Worm (Caenorhabditis elegans) whole organism, L3 larva: ENCODE results near the gene unc-53.

Experiments used
- R02D3.7 ChIP-seq: fragments of 150-350 bp; optimal IDR thresholded peaks from 2 replicates; lab custom pipeline; 2014; ENCODE audit warnings: missing biosample characterization, missing genetic modification characterization
- ZK546.5 ChIP-seq: sonication (generic microtip); optimal IDR thresholded peaks from 2 replicates; lab custom pipeline; 2017; ENCODE audit warnings: missing biosample characterization, missing genetic modification characterization
- aly-2 ChIP-seq: fragments of 150-350 bp; optimal IDR thresholded peaks from 2 replicates; lab custom pipeline; 2014; ENCODE audit warnings: missing biosample characterization, missing genetic modification characterization
- ama-1 ChIP-seq: fragments of 150-350 bp; optimal IDR thresholded peaks from 2 replicates; lab custom pipeline; 2018
- ceh-16 ChIP-seq: sonication (generic microtip); optimal IDR thresholded peaks from 2 replicates; lab custom pipeline; 2017; ENCODE audit warnings: missing biosample characterization, missing genetic modification characterization
- ceh-28 ChIP-seq: fragments of 150-350 bp; optimal IDR thresholded peaks from 2 replicates; lab custom pipeline; 2014; ENCODE audit warnings: missing biosample characterization, missing genetic modification reagents, missing genetic modification characterization
- ceh-82 ChIP-seq: fragments of 150-350 bp; optimal IDR thresholded peaks from 2 replicates; lab custom pipeline; 2014; ENCODE audit warnings: missing biosample characterization, missing genetic modification characterization
- ceh-9 ChIP-seq: sonication (generic microtip); optimal IDR thresholded peaks from 2 replicates; lab custom pipeline; 2018; ENCODE audit warnings: missing biosample characterization, missing genetic modification characterization
- egl-27 ChIP-seq: sonication (generic microtip); optimal IDR thresholded peaks from 4 replicates; lab custom pipeline; 2017; ENCODE audit warnings: missing biosample characterization, missing genetic modification reagents, missing genetic modification characterization
- egl-5 ChIP-seq: fragments of 150-350 bp; optimal IDR thresholded peaks from 2 replicates; lab custom pipeline; 2017; ENCODE audit warnings: missing biosample characterization, missing genetic modification reagents, missing genetic modification characterization, inconsistent platforms
- elt-1 ChIP-seq: fragments of 150-350 bp; optimal IDR thresholded peaks from 2 replicates; lab custom pipeline; 2014; ENCODE audit warnings: missing biosample characterization, missing genetic modification characterization
- elt-2 ChIP-seq: sonication (generic microtip); optimal IDR thresholded peaks from 2 replicates; lab custom pipeline; 2016; ENCODE audit warnings: missing genetic modification reagents, mild to moderate bottlenecking, missing genetic modification characterization, missing compliant biosample characterization
- eor-1 ChIP-seq, 2 experiments: fragments of 150-350 bp; optimal IDR thresholded peaks; 2 replicates each; lab custom pipeline; 2014 to 2018; ENCODE audit warnings: missing biosample characterization in 2 of 2, missing genetic modification characterization in 2 of 2
- fkh-2 ChIP-seq: fragments of 150-350 bp; optimal IDR thresholded peaks from 2 replicates; lab custom pipeline; 2014; ENCODE audit warnings: missing biosample characterization, missing genetic modification reagents, missing genetic modification characterization
- hmg-11 ChIP-seq: sonication (generic microtip); optimal IDR thresholded peaks from 2 replicates; lab custom pipeline; 2016; ENCODE audit warnings: missing genetic modification characterization, missing compliant biosample characterization
- jun-1 ChIP-seq: fragments of 150-350 bp; optimal IDR thresholded peaks from 2 replicates; lab custom pipeline; 2014; ENCODE audit warnings: missing biosample characterization, missing genetic modification reagents, missing genetic modification characterization
- lin-15B ChIP-seq: fragments of 150-350 bp; optimal IDR thresholded peaks from 2 replicates; lab custom pipeline; 2014; ENCODE audit warnings: missing biosample characterization, missing genetic modification characterization
- lin-39 ChIP-seq: fragments of 150-350 bp; optimal IDR thresholded peaks from 2 replicates; lab custom pipeline; 2018; ENCODE audit warnings: missing biosample characterization, missing genetic modification reagents, missing genetic modification characterization
- mdl-1 ChIP-seq: fragments of 150-350 bp; optimal IDR thresholded peaks from 2 replicates; lab custom pipeline; 2014; ENCODE audit warnings: missing biosample characterization, missing genetic modification characterization
- nfya-1 ChIP-seq: sonication (generic microtip); optimal IDR thresholded peaks from 2 replicates; lab custom pipeline; 2017; ENCODE audit warnings: missing genetic modification characterization, mild to moderate bottlenecking, missing compliant biosample characterization, antibody characterized with exemption, moderate library complexity; ENCODE audit not compliant: insufficient read depth
- nhr-12 ChIP-seq: fragments of 150-350 bp; optimal IDR thresholded peaks from 2 replicates; lab custom pipeline; 2014; ENCODE audit warnings: missing biosample characterization, missing genetic modification characterization
- nhr-23 ChIP-seq: fragments of 150-350 bp; optimal IDR thresholded peaks from 2 replicates; lab custom pipeline; 2014; ENCODE audit warnings: missing biosample characterization, missing genetic modification reagents, missing genetic modification characterization
- nhr-237 ChIP-seq: fragments of 150-350 bp; optimal IDR thresholded peaks from 2 replicates; lab custom pipeline; 2014; ENCODE audit warnings: missing biosample characterization, missing genetic modification characterization
- nhr-25 ChIP-seq: sonication (generic microtip); optimal IDR thresholded peaks from 2 replicates; lab custom pipeline; 2017; ENCODE audit warnings: missing biosample characterization, missing genetic modification characterization
- nhr-28 ChIP-seq: fragments of 150-350 bp; optimal IDR thresholded peaks from 2 replicates; lab custom pipeline; 2014; ENCODE audit warnings: missing biosample characterization, missing genetic modification characterization
- nhr-67 ChIP-seq: fragments of 150-350 bp; optimal IDR thresholded peaks from 2 replicates; lab custom pipeline; 2014; ENCODE audit warnings: missing biosample characterization, missing genetic modification characterization
- nhr-76 ChIP-seq: fragments of 150-350 bp; sonication (generic microtip); optimal IDR thresholded peaks from 5 replicates; lab custom pipeline; 2014; ENCODE audit warnings: missing biosample characterization, missing genetic modification characterization
- nhr-77 ChIP-seq: fragments of 150-350 bp; optimal IDR thresholded peaks from 2 replicates; lab custom pipeline; 2014; ENCODE audit warnings: missing biosample characterization, missing genetic modification characterization
- pha-4 ChIP-seq: fragments of 150-350 bp; optimal IDR thresholded peaks from 2 replicates; lab custom pipeline; 2014; ENCODE audit warnings: missing biosample characterization, missing genetic modification reagents, missing genetic modification characterization
- pqm-1 ChIP-seq: fragments of 150-350 bp; optimal IDR thresholded peaks from 2 replicates; lab custom pipeline; 2017; ENCODE audit warnings: missing biosample characterization, missing genetic modification characterization, inconsistent platforms
- snpc-4 ChIP-seq: fragments of 150-350 bp; optimal IDR thresholded peaks from 2 replicates; lab custom pipeline; 2014; ENCODE audit warnings: missing biosample characterization, missing genetic modification characterization
- tbx-2 ChIP-seq: sonication (generic microtip); optimal IDR thresholded peaks from 2 replicates; lab custom pipeline; 2016; ENCODE audit warnings: mild to moderate bottlenecking, missing genetic modification characterization, missing compliant biosample characterization
- unc-39 ChIP-seq: sonication (generic microtip); optimal IDR thresholded peaks from 4 replicates; lab custom pipeline; 2017; ENCODE audit warnings: missing biosample characterization, missing genetic modification characterization
- unc-62 ChIP-seq: fragments of 150-350 bp; sonication (generic microtip); optimal IDR thresholded peaks from 4 replicates; lab custom pipeline; 2014; ENCODE audit warnings: missing biosample characterization, missing genetic modification reagents, missing genetic modification characterization
- zag-1 ChIP-seq: fragments of 150-350 bp; optimal IDR thresholded peaks from 2 replicates; lab custom pipeline; 2014; ENCODE audit warnings: missing biosample characterization, missing genetic modification characterization
- ztf-4 ChIP-seq: fragments of 150-350 bp; optimal IDR thresholded peaks from 2 replicates; lab custom pipeline; 2014; ENCODE audit warnings: missing biosample characterization, missing genetic modification characterization

unc-53 gene

DNA sequence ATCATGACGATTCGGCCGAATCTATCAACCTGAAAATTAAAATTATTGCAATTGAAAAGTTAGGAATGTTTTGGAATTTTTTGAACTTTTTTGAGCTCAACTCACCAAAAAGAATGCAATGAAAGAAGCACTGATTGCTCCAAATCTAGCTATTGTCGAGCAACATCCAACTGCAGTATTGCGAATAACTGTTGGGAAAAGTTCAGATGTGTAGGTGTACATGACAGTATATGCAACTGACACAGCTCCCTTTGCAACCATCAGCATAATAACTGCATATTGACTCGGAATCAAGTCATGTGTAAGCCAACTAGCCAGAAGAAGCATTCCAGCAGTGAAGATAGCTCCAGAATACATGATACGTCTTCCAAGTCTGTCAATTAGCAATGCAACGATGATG lies 36.7 kb downstream of the unc-53 start:
- no peak for TF ChIP-seq nhr-25 (tag; lab: Kevin White, UChicago)
- no peak for TF ChIP-seq ceh-82 (tag; lab: Kevin White, UChicago)
- no peak for TF ChIP-seq ztf-4
- no peak for TF ChIP-seq nhr-28
- TF ChIP-seq jun-1 (tag; lab: Kevin White, UChicago): no peak
- no peak for TF ChIP-seq nhr-67 (tag; lab: Kevin White, UChicago)
- TF ChIP-seq ama-1 (lab: Kevin White, UChicago): no peak
- no peak for TF ChIP-seq nhr-77 (tag; lab: Kevin White, UChicago)
- no peak for TF ChIP-seq pha-4 (tag; lab: Kevin White, UChicago)
- TF ChIP-seq ceh-16 (tag; lab: Kevin White, UChicago): no peak
- no peak for TF ChIP-seq nhr-76 (tag; lab: Kevin White, UChicago)
- TF ChIP-seq egl-5 (tag; lab: Kevin White, UChicago): no peak
- no peak for TF ChIP-seq nhr-12 (tag; lab: Kevin White, UChicago)

DNA sequence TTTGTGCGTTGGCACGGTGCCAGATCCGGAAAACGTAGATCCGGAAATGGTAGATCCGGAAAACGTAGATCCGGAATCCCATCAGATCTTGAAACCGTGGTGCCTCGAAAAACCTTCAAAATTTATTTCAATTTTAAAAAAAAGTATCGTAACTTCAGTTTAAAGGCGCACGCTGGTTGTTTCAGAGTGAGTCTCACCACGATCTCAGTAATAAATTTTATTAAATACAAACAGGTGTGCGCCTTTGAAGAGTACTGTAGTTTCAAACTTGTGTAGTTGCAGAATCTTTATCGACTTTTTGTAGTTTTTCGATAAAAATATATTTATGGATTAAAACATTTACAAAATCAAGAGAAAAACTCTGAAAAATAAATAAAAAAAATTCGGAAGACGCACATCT lies 38.6 kb downstream of the unc-53 start:
- TF ChIP-seq ceh-28 (tag; lab: Kevin White, UChicago): no peak
- TF ChIP-seq ceh-82 (tag; lab: Kevin White, UChicago): no peak
- TF ChIP-seq egl-27 (tag; lab: Kevin White, UChicago): no peak
- no peak for TF ChIP-seq nfya-1 (tag; lab: Kevin White, UChicago)
- TF ChIP-seq nhr-23: no peak
- TF ChIP-seq pqm-1 (tag; lab: Kevin White, UChicago): no peak
- TF ChIP-seq zag-1 (tag; lab: Kevin White, UChicago): no peak
- TF ChIP-seq unc-39 (tag; lab: Kevin White, UChicago): no peak
- TF ChIP-seq nhr-237 (tag; lab: Kevin White, UChicago): no peak
- TF ChIP-seq ceh-16 (tag; lab: Kevin White, UChicago): no peak
- TF ChIP-seq, all 47 proteins: peak for 0

DNA sequence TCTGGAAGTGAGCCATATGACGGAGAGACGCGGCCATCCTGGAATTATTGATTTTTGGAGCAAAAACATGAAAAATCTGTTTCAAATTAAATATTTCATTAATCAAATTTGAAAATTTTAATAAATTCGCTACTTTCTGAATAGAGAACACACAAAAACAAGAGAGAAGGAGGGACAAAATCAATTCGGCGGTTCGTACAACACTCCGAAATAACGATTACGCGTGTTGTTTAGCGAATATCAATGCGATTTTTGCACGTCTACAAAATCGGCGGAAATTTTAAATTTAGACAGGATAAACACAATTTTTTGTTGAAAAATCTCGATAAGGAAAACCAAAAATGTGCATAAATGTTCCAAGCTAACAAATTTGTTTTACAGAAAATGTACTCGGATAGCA lies 39.4 kb downstream of the unc-53 start, which contains the start of the genes sdhd-1 and ilkp-1:
Gene sdhd-1, minus strand, starts transcription at position 38 of the 400 bp plus-strand sequence.
Gene ilkp-1, plus strand, starts transcription at position 380 of the 400 bp plus-strand sequence.
- TF ChIP-seq nhr-67 (tag; lab: Kevin White, UChicago) (no peak), lin-39 (tag; lab: Kevin White, UChicago) (peak; percentile 42), nhr-25 (tag; lab: Kevin White, UChicago) (peak; percentile 39), ceh-16 (tag; lab: Kevin White, UChicago) (no peak), aly-2 (tag; lab: Kevin White, UChicago) (no peak), lin-15B (peak; percentile 57), hmg-11 (tag; lab: Kevin White, UChicago) (peak; percentile 28), snpc-4 (peak; percentile 3), nhr-28 (no peak), ceh-28 (tag; lab: Kevin White, UChicago) (peak; percentile 0), eor-1 (tag; optimal IDR thresholded peaks at IDR 0.05; lab: Kevin White, UChicago) (no peak), nfya-1 (tag; lab: Kevin White, UChicago) (peak; percentile 67), ceh-9 (tag; lab: Kevin White, UChicago) (no peak), elt-1 (tag; lab: Kevin White, UChicago) (no peak), mdl-1 (tag; lab: Kevin White, UChicago) (no peak), elt-2 (tag; lab: Kevin White, UChicago) (peak; percentile 18), R02D3.7 (tag; lab: Kevin White, UChicago) (no peak), nhr-23 (peak; percentile 50)

DNA sequence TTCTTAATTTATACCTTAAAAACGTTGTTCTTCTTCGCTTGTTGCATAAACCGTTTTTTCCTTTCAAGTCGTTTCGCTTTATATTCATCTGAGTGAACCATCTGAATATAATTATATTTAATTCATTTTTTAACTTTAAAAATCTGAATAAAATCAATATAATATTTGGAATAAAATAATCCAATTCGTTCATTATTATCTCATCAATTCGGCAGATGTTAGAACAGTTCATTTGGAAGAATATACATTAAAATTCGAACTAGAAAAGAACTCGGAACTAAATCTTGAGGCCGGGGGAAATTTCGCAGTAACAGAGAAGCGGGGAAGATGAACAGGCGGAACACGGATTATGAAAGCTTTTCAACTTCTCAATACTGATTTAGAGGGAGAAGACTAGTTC lies 40.3 kb downstream of the unc-53 start, which contains the start of gene F33A8.4:
Gene F33A8.4, minus strand, starts transcription at position 101 of the 400 bp plus-strand sequence.
- TF ChIP-seq jun-1 (tag; lab: Kevin White, UChicago): no peak
- no peak for TF ChIP-seq ama-1 (lab: Kevin White, UChicago)
- no peak for TF ChIP-seq nhr-67 (tag; lab: Kevin White, UChicago)
- TF ChIP-seq ZK546.5 (tag; lab: Kevin White, UChicago): no peak
- TF ChIP-seq snpc-4: no peak
- no peak for TF ChIP-seq nhr-25 (tag; lab: Kevin White, UChicago)
- no peak for TF ChIP-seq ztf-4
- no peak for TF ChIP-seq nhr-28
- no peak for TF ChIP-seq pqm-1 (tag; lab: Kevin White, UChicago)
- TF ChIP-seq tbx-2: no peak
- TF ChIP-seq ceh-16 (tag; lab: Kevin White, UChicago): no peak
- TF ChIP-seq nhr-23: no peak
- no peak for TF ChIP-seq nhr-12 (tag; lab: Kevin White, UChicago)
- TF ChIP-seq zag-1 (tag; lab: Kevin White, UChicago): no peak
- TF ChIP-seq unc-62 (GFP tag; lab: Kevin White, UChicago): no peak
- no peak for TF ChIP-seq fkh-2 (tag; lab: Kevin White, UChicago)
- TF ChIP-seq, all 47 proteins: peak for 0
